Worm (Caenorhabditis elegans) whole organism, young adult: Measurements from ENCODE around the gene acdh-8.
"Not testable (repeated sequence)": the region's sequence is repeated elsewhere in the genome, so short reads cannot be mapped to it uniquely, and the experiment has no call there.

Experiments
- F23B12.7 ChIP-seq: sonication (generic microtip); optimal IDR thresholded peaks from 2 replicates; lab custom pipeline; 2017; ENCODE audit warnings: missing genetic modification characterization, mild to moderate bottlenecking, missing compliant biosample characterization, antibody characterized with exemption, moderate library complexity; ENCODE audit not compliant: insufficient read depth
- F55B11.4 ChIP-seq: sonication (generic microtip); optimal IDR thresholded peaks from 2 replicates; lab custom pipeline; 2016; ENCODE audit warnings: missing compliant biosample characterization, missing genetic modification characterization, borderline replicate concordance; ENCODE audit not compliant: insufficient read depth
- F57C9.4 ChIP-seq: sonication (generic microtip); optimal IDR thresholded peaks from 2 replicates; lab custom pipeline; 2017; ENCODE audit warnings: mild to moderate bottlenecking, missing genetic modification characterization, missing compliant biosample characterization
- T26A5.8 ChIP-seq: sonication (generic microtip); optimal IDR thresholded peaks from 2 replicates; lab custom pipeline; 2016; ENCODE audit warnings: missing genetic modification characterization, missing compliant biosample characterization
- Y67H2A.10 ChIP-seq: fragments of 200-800 bp; sonication (Bioruptor generic); conservative IDR thresholded peaks from 2 replicates; pipeline ENCODE4 v1.3.6; 2022; ENCODE audit warnings: missing genetic modification reagents, missing genetic modification characterization, missing compliant biosample characterization
- Y79H2A.3 ChIP-seq: fragments of 200-800 bp; sonication (Bioruptor generic); conservative IDR thresholded peaks from 2 replicates; pipeline ENCODE4 v1.3.6; 2022; ENCODE audit warnings: missing genetic modification reagents, missing genetic modification characterization, missing compliant biosample characterization
- Y95B8A.8 ChIP-seq: fragments of 200-800 bp; sonication (Bioruptor generic); IDR thresholded peaks from 2 replicates; pipeline ENCODE4 v1.3.6; 2022; ENCODE audit warnings: missing genetic modification reagents, missing genetic modification characterization, missing compliant biosample characterization
- ZK185.1 ChIP-seq: sonication (generic microtip); optimal IDR thresholded peaks from 2 replicates; lab custom pipeline; 2016; ENCODE audit warnings: mild to moderate bottlenecking, missing genetic modification characterization, missing compliant biosample characterization; ENCODE audit not compliant: poor library complexity, severe bottlenecking
- ama-1 ChIP-seq, 3 experiments: fragments of 150-350 bp in 1 of 3; sonication (generic microtip) in 2 of 3; optimal IDR thresholded peaks; 2 replicates each; lab custom pipeline; 2014 to 2018; ENCODE audit warnings: missing biosample characterization in 2 of 3, missing genetic modification characterization in 2 of 3, missing genetic modification reagents in 2 of 3
- atf-7 ChIP-seq: sonication (generic microtip); optimal IDR thresholded peaks from 2 replicates; lab custom pipeline; 2017; ENCODE audit warnings: mild to moderate bottlenecking, missing genetic modification characterization, missing compliant biosample characterization
- attf-5 ChIP-seq: fragments of 200-800 bp; sonication (Bioruptor generic); optimal IDR thresholded peaks from 2 replicates; lab custom pipeline; 2018; ENCODE audit warnings: mild to moderate bottlenecking, missing genetic modification characterization, missing compliant biosample characterization
- attf-6 ChIP-seq: fragments of 200-800 bp; sonication (Bioruptor generic); IDR thresholded peaks from 2 replicates; pipeline ENCODE4 v1.3.6; 2022; ENCODE audit warnings: missing genetic modification reagents, missing genetic modification characterization, missing compliant biosample characterization
- cebp-2 ChIP-seq: fragments of 200-800 bp; sonication (Bioruptor generic); IDR thresholded peaks from 2 replicates; pipeline ENCODE4 v1.3.6; 2022; ENCODE audit warnings: missing genetic modification characterization, missing compliant biosample characterization
- ceh-100 ChIP-seq: fragments of 200-800 bp; sonication (Bioruptor generic); IDR thresholded peaks from 2 replicates; pipeline ENCODE4 v1.3.6; 2022; ENCODE audit warnings: missing genetic modification reagents, missing genetic modification characterization, missing compliant biosample characterization
- ceh-27 ChIP-seq: fragments of 200-800 bp; sonication (Bioruptor generic); optimal IDR thresholded peaks from 2 replicates; lab custom pipeline; 2018; ENCODE audit warnings: mild to moderate bottlenecking, missing genetic modification characterization, moderate library complexity, missing compliant biosample characterization
- dox-1 ChIP-seq: fragments of 200-800 bp; sonication (Bioruptor generic); IDR thresholded peaks from 2 replicates; pipeline ENCODE4 v1.3.6; 2022; ENCODE audit warnings: missing genetic modification reagents, missing genetic modification characterization, missing compliant biosample characterization
- efl-1 ChIP-seq: fragments of 150-350 bp; optimal IDR thresholded peaks from 2 replicates; lab custom pipeline; 2014; ENCODE audit warnings: missing biosample characterization, missing genetic modification reagents, missing genetic modification characterization
- ekl-4 ChIP-seq: fragments of 200-800 bp; sonication (Bioruptor generic); IDR thresholded peaks from 2 replicates; pipeline ENCODE4 v1.3.6; 2022; ENCODE audit warnings: missing genetic modification reagents, missing genetic modification characterization, missing compliant biosample characterization
- fkh-3 ChIP-seq: sonication (generic microtip); optimal IDR thresholded peaks from 2 replicates; lab custom pipeline; 2016; ENCODE audit warnings: mild to moderate bottlenecking, missing genetic modification characterization, missing compliant biosample characterization
- let-526 ChIP-seq: fragments of 200-800 bp; sonication (Bioruptor generic); IDR thresholded peaks from 2 replicates; pipeline ENCODE4 v1.3.6; 2022; ENCODE audit warnings: missing genetic modification reagents, missing genetic modification characterization, missing compliant biosample characterization
- lin-54 ChIP-seq: fragments of 200-800 bp; sonication (Bioruptor generic); optimal IDR thresholded peaks from 2 replicates; lab custom pipeline; 2018; ENCODE audit warnings: mild to moderate bottlenecking, missing genetic modification characterization, missing compliant biosample characterization
- lir-1 ChIP-seq: fragments of 200-800 bp; sonication (Bioruptor generic); conservative IDR thresholded peaks from 2 replicates; pipeline ENCODE4 v1.3.6; 2022; ENCODE audit warnings: missing genetic modification reagents, missing genetic modification characterization, missing compliant biosample characterization
- madf-10 ChIP-seq: sonication (generic microtip); optimal IDR thresholded peaks from 2 replicates; lab custom pipeline; 2016; ENCODE audit warnings: mild to moderate bottlenecking, missing genetic modification characterization, missing compliant biosample characterization
- mel-28 ChIP-seq: sonication (generic microtip); optimal IDR thresholded peaks from 2 replicates; lab custom pipeline; 2016; ENCODE audit warnings: borderline replicate concordance, mild to moderate bottlenecking, missing genetic modification characterization, missing compliant biosample characterization
- mes-4 ChIP-seq: sonication (generic microtip); optimal IDR thresholded peaks from 2 replicates; lab custom pipeline; 2016; ENCODE audit warnings: missing genotype, missing genetic modification characterization, missing compliant biosample characterization
- nfyb-1 ChIP-seq: fragments of 200-800 bp; sonication (Bioruptor generic); IDR thresholded peaks from 2 replicates; pipeline ENCODE4 v1.3.6; 2022; ENCODE audit warnings: missing genetic modification reagents, missing genetic modification characterization, missing compliant biosample characterization
- nhr-120 ChIP-seq: fragments of 200-800 bp; sonication (Bioruptor generic); IDR thresholded peaks from 2 replicates; pipeline ENCODE4 v1.3.6; 2022; ENCODE audit warnings: missing genetic modification characterization, missing compliant biosample characterization
- nhr-179 ChIP-seq: sonication (generic microtip); optimal IDR thresholded peaks from 2 replicates; lab custom pipeline; 2016; ENCODE audit warnings: mild to moderate bottlenecking, missing genetic modification characterization, missing compliant biosample characterization
- nhr-90 ChIP-seq: sonication (generic microtip); optimal IDR thresholded peaks from 2 replicates; lab custom pipeline; 2016; ENCODE audit warnings: missing genotype, mild to moderate bottlenecking, missing genetic modification characterization, missing compliant biosample characterization
- rcor-1 ChIP-seq: fragments of 200-800 bp; sonication (Bioruptor generic); IDR thresholded peaks from 2 replicates; pipeline ENCODE4 v1.3.6; 2022; ENCODE audit warnings: missing genetic modification reagents, missing genetic modification characterization, missing compliant biosample characterization
- snpc-1.3 ChIP-seq: sonication (generic microtip); optimal IDR thresholded peaks from 2 replicates; lab custom pipeline; 2017; ENCODE audit warnings: missing genetic modification characterization, mild to moderate bottlenecking, missing compliant biosample characterization, antibody characterized with exemption, moderate library complexity, missing genotype, missing genetic modification reagents; ENCODE audit not compliant: insufficient read depth
- snpc-3.4 ChIP-seq: sonication (generic microtip); optimal IDR thresholded peaks from 2 replicates; lab custom pipeline; 2017; ENCODE audit warnings: missing genetic modification characterization, mild to moderate bottlenecking, missing compliant biosample characterization, antibody characterized with exemption, moderate library complexity, missing genotype, missing genetic modification reagents
- somi-1 ChIP-seq: fragments of 200-800 bp; sonication (Bioruptor generic); optimal IDR thresholded peaks from 2 replicates; lab custom pipeline; 2018; ENCODE audit warnings: mild to moderate bottlenecking, missing genetic modification characterization, missing compliant biosample characterization
- tbx-9 ChIP-seq: sonication (generic microtip); optimal IDR thresholded peaks from 2 replicates; lab custom pipeline; 2016; ENCODE audit warnings: borderline replicate concordance, missing genetic modification characterization, inconsistent platforms, missing compliant biosample characterization
- xnd-1 ChIP-seq: sonication (generic microtip); optimal IDR thresholded peaks from 2 replicates; lab custom pipeline; 2016; ENCODE audit warnings: missing genotype, missing genetic modification reagents, missing genetic modification characterization, missing compliant biosample characterization
- zim-3 ChIP-seq: sonication (generic microtip); optimal IDR thresholded peaks from 2 replicates; lab custom pipeline; 2017; ENCODE audit warnings: mild to moderate bottlenecking, missing genetic modification characterization, moderate library complexity, missing compliant biosample characterization
- ztf-26 ChIP-seq: sonication (generic microtip); optimal IDR thresholded peaks from 2 replicates; lab custom pipeline; 2017; ENCODE audit warnings: missing genetic modification characterization, missing compliant biosample characterization
- ztf-6 ChIP-seq: fragments of 200-800 bp; sonication (Bioruptor generic); IDR thresholded peaks from 2 replicates; pipeline ENCODE4 v1.3.6; 2022; ENCODE audit warnings: missing genetic modification reagents, missing genetic modification characterization, missing compliant biosample characterization

The acdh-8 gene

ce11 chrII:5754168-5754567, 40.1 kb upstream of the acdh-8 start, which contains the start of gene F10C1.8:
TSS of gene F10C1.8 (plus strand) at chrII:5754468.
- no peak for TF ChIP-seq efl-1
- no peak for TF ChIP-seq cebp-2 (GFP tag; lab: Robert Waterston, UW)
- TF ChIP-seq Y67H2A.10 (GFP tag; lab: Robert Waterston, UW) = no peak

ce11 chrII:5757656-5758055, 36.6 kb upstream of the acdh-8 start, which contains the start of the genes F10C1.3 and F10C1.23:
TSS of gene F10C1.3 (minus strand) at chrII:5757756.
TSS of gene F10C1.23 (plus strand) at chrII:5758040.
- TF ChIP-seq T26A5.8; tbx-9 (tag; lab: Kevin White, UChicago); let-526 (GFP tag; lab: Robert Waterston, UW): not testable (repeated sequence)

ce11 chrII:5765318-5765717, 29.0 kb upstream of the acdh-8 start, which contains the start of gene ifb-1:
TSS of gene ifb-1 (plus strand) at chrII:5765618.
- TF ChIP-seq tbx-9 (tag; lab: Kevin White, UChicago) = no peak
- TF ChIP-seq, all 124 proteins: peak for 0

ce11 chrII:5768274-5768820, 25.9 kb upstream of the acdh-8 start:
- TF ChIP-seq snpc-3.4 (tag; lab: Kevin White, UChicago) (no peak), Y79H2A.3 (GFP tag; lab: Robert Waterston, UW) (no peak), ztf-6 (no peak), mel-28 (tag; lab: Kevin White, UChicago) (no peak), F57C9.4 (tag; lab: Kevin White, UChicago) (no peak), nhr-90 (no peak), ZK185.1 (tag; lab: Kevin White, UChicago) (no peak)

- no peak for TF ChIP-seq ama-1 (optimal IDR thresholded peaks at IDR 0.05; lab: Kevin White, UChicago)
- TF ChIP-seq ama-1 (GFP tag; optimal IDR thresholded peaks at IDR 0.05; lab: Kevin White, UChicago) = no peak
- TF ChIP-seq nfyb-1 (GFP tag; lab: Robert Waterston, UW) = peak; percentile 83
- 0 out of 2 replicates have a peak, but pooled peaks have one; percentile 27 for TF ChIP-seq ceh-100
- TF ChIP-seq nhr-120 (GFP tag; lab: Robert Waterston, UW) = no peak
- TF ChIP-seq dox-1 = peak; percentile 73
- 0 out of 2 replicates have a peak, but pooled peaks have one; percentile 11 for TF ChIP-seq ekl-4 (GFP tag; lab: Robert Waterston, UW)
- peak; percentile 75 for TF ChIP-seq ceh-27
- TF ChIP-seq Y79H2A.3 (GFP tag; lab: Robert Waterston, UW) = peak; percentile 47; the same call in 1 of the 2 replicates
- TF ChIP-seq F23B12.7 (tag; lab: Kevin White, UChicago) = no peak
- TF ChIP-seq T26A5.8 = no peak
- TF ChIP-seq fkh-3 (tag; lab: Kevin White, UChicago) = peak; percentile 10
- TF ChIP-seq somi-1 = peak; percentile 57
- TF ChIP-seq ztf-6 = peak; percentile 73; the same call in 1 of the 2 replicates
- peak; percentile 64 for TF ChIP-seq rcor-1 (GFP tag; lab: Robert Waterston, UW)
- no peak for TF ChIP-seq xnd-1
- TF ChIP-seq atf-7 (tag; lab: Kevin White, UChicago) = peak; percentile 6
- no peak for TF ChIP-seq F55B11.4 (tag; lab: Kevin White, UChicago)
- TF ChIP-seq zim-3 = peak; percentile 54
- TF ChIP-seq ztf-26 (tag; lab: Kevin White, UChicago) = no peak
- peak; percentile 20 for TF ChIP-seq snpc-1.3 (tag; lab: Kevin White, UChicago)
- TF ChIP-seq lin-54 = no peak
- TF ChIP-seq lir-1 = 0 out of 2 replicates have a peak, but pooled peaks have one; percentile 8
- TF ChIP-seq nhr-179 (tag; lab: Kevin White, UChicago) = no peak
- TF ChIP-seq attf-5 (GFP tag; lab: Kevin White, UChicago) = peak; percentile 35
- no peak for TF ChIP-seq Y95B8A.8 (GFP tag; lab: Robert Waterston, UW)
- peak; percentile 68; the same call in 1 of the 2 replicates for TF ChIP-seq let-526 (GFP tag; lab: Robert Waterston, UW)
- peak; percentile 25 for TF ChIP-seq madf-10 (tag; lab: Kevin White, UChicago)
- TF ChIP-seq mes-4 (tag; lab: Kevin White, UChicago) = no peak
- TF ChIP-seq attf-6 (GFP tag; lab: Robert Waterston, UW) = peak; percentile 24; the same call in 1 of the 2 replicates
Observed at ce11 chrII:5772547-5773142, 21.6 kb upstream of the acdh-8 start.
